Worm (Caenorhabditis elegans) whole organism, L1 larva: Measurements from ENCODE around the gene pkc-3.
A peak's percentile ranks its signal among the peaks of the same experiment; 100 is the strongest.

ENCODE experiments used
- alr-1 ChIP-seq: fragments of 200-800 bp; sonication (Bioruptor generic); optimal IDR thresholded peaks from 2 replicates; lab custom pipeline; 2018; ENCODE audit warnings: borderline replicate concordance, mild to moderate bottlenecking, missing genetic modification characterization, missing compliant biosample characterization
- ama-1 ChIP-seq: fragments of 150-350 bp; optimal IDR thresholded peaks from 2 replicates; lab custom pipeline; 2014
- efl-1 ChIP-seq, 4 experiments: fragments of 150-350 bp; optimal IDR thresholded peaks in 3 of 4; peaks in 1 of 4; 1 replicate in 1 of 4; 2 replicates in 3 of 4; lab custom pipeline; 2014; ENCODE audit warnings: missing biosample characterization in 2 of 4, missing genetic modification characterization in 2 of 4, missing genetic modification reagents in 2 of 4
- elt-2 ChIP-seq: sonication (generic microtip); optimal IDR thresholded peaks from 2 replicates; lab custom pipeline; 2016; ENCODE audit warnings: missing genetic modification characterization, mild to moderate bottlenecking, inconsistent platforms, missing compliant biosample characterization, missing genetic modification reagents
- elt-3 ChIP-seq, 6 experiments: fragments of 150-350 bp in 1 of 6; sonication (generic microtip); optimal IDR thresholded peaks; 2 replicates each; lab custom pipeline; 2017 to 2018; ENCODE audit warnings: missing biosample characterization in 6 of 6, missing genetic modification characterization in 6 of 6, inconsistent platforms in 1 of 6
- fkh-10 ChIP-seq: sonication (generic microtip); optimal IDR thresholded peaks from 2 replicates; lab custom pipeline; 2017; ENCODE audit warnings: missing biosample characterization, missing genetic modification reagents, missing genetic modification characterization
- hlh-17 ChIP-seq: fragments of 200-800 bp; sonication (Bioruptor generic); optimal IDR thresholded peaks from 2 replicates; lab custom pipeline; 2018; ENCODE audit warnings: missing genetic modification characterization, mild to moderate bottlenecking, missing compliant biosample characterization, moderate library complexity, borderline replicate concordance
- nhr-20 ChIP-seq: sonication (generic microtip); optimal IDR thresholded peaks from 2 replicates; lab custom pipeline; 2016; ENCODE audit warnings: mild to moderate bottlenecking, missing genetic modification characterization, missing compliant biosample characterization

- TF ChIP-seq nhr-20 (tag; lab: Kevin White, UChicago): peak; percentile 86
- TF ChIP-seq fkh-10 (GFP tag; lab: Kevin White, UChicago): peak; percentile 84
- TF ChIP-seq hlh-17 (GFP tag; lab: Kevin White, UChicago): no peak
- TF ChIP-seq elt-2: peak; percentile 79
- peak; percentile 81 for TF ChIP-seq efl-1 (optimal IDR thresholded peaks at IDR 0.05; lab: Kevin White, UChicago)
- TF ChIP-seq efl-1 (GFP tag; optimal IDR thresholded peaks at IDR 0.05 in 1 of 2; lab: Kevin White, UChicago): peak; percentile 73 to 98
- TF ChIP-seq ama-1: no peak
- peak in 2 of 6 experiments; percentile 16 to 29 for TF ChIP-seq elt-3 (tag; optimal IDR thresholded peaks at IDR 0.05; lab: Kevin White, UChicago)
- TF ChIP-seq alr-1 (tag; lab: Kevin White, UChicago): no peak
These were observed 21.6 kb upstream of the pkc-3 start, which contains the start of the genes F09E5.11 and bmy-1 for ce11 chrII:5358137-5358745.
